Fruit fly (Drosophila melanogaster): ENCODE results near the gene Atg4a.

DNA sequence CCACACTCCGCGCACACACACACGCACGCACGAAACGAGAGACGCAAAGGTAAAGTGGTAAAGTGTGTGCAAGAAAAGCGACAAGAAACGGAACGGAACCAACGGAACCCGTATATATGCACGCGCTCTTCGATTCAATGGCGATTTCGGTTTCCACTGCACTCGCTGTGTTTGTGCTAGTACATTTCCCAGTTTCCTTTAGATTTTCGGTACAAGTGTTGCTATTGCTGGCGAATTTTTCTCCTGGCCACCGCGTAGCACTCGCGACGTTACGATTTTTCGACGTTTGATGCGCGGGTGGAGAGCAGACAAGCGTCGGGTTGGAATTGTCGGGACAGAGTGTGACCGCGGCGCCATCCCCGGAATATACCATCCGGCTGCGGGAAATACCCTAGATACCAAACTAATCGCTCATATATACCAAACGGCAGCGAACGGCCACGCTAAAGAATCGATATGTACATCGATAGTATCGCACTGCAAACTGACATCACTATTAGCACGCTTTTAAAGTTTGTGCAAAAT, 3.2 kb upstream of the Atg4a start, which contains the start of the genes S and ast:
- TF ChIP-seq cad (GFP tag; optimal IDR thresholded peaks at IDR 0.05) (no peak), Doc2 (GFP tag; IDR thresholded peaks at IDR 0.05) (no peak), Sox102F (GFP tag; optimal IDR thresholded peaks at IDR 0.05) (no peak), Vsx1 (GFP tag; optimal IDR thresholded peaks at IDR 0.05) (peak; percentile 29)

Measured in whole organism, embryonic.